Fruit fly (Drosophila melanogaster) whole organism, embryonic: ENCODE results near the gene Mvl.

Source experiments
- Abd-B ChIP-seq: fragments of 200-800 bp; sonication (Bioruptor generic); optimal IDR thresholded peaks from 2 replicates; lab custom pipeline; 2018; ENCODE audit warnings: missing biosample characterization, mild to moderate bottlenecking, missing genetic modification characterization, moderate library complexity
- CG13775 ChIP-seq: fragments of 200-800 bp; sonication (Bioruptor generic); optimal IDR thresholded peaks from 3 replicates; lab custom pipeline; 2017; ENCODE audit warnings: missing biosample characterization, mild to moderate bottlenecking, missing genetic modification characterization
- CG6689 ChIP-seq: fragments of 200-800 bp; sonication (Bioruptor generic); IDR thresholded peaks from 2 replicates; pipeline ENCODE4 v1.3.6; 2022; ENCODE audit warnings: missing biosample characterization, missing genetic modification characterization
- CoRest ChIP-seq: fragments of 200-800 bp; sonication (Bioruptor generic); optimal IDR thresholded peaks from 3 replicates; lab custom pipeline; 2018; ENCODE audit warnings: missing biosample characterization, mild to moderate bottlenecking, missing genetic modification characterization, moderate library complexity
- Ets65A ChIP-seq: fragments of 200-800 bp; sonication (Bioruptor generic); peaks from one replicate; lab custom pipeline; 2016; ENCODE audit warnings: missing biosample characterization, missing genetic modification characterization
- Poxn ChIP-seq: fragments of 200-800 bp; sonication (Bioruptor generic); IDR thresholded peaks from 2 replicates; pipeline ENCODE4 v1.3.6; 2022; ENCODE audit warnings: missing biosample characterization, missing genetic modification characterization
- fru ChIP-seq: fragments of >200 bp; optimal IDR thresholded peaks from 2 replicates; lab custom pipeline; 2017
- gsb-n ChIP-seq: fragments of 200-800 bp; sonication (Bioruptor generic); optimal IDR thresholded peaks from 3 replicates; lab custom pipeline; 2018; ENCODE audit warnings: missing biosample characterization, mild to moderate bottlenecking, missing genetic modification characterization
- ham ChIP-seq: fragments of 200-800 bp; sonication (Bioruptor generic); IDR thresholded peaks from 2 replicates; pipeline ENCODE4 v1.3.6; 2022; ENCODE audit warnings: missing biosample characterization, missing genetic modification characterization
- psq ChIP-seq: fragments of 200-800 bp; sonication (Bioruptor generic); optimal IDR thresholded peaks from 2 replicates; lab custom pipeline; 2017; ENCODE audit warnings: missing biosample characterization, missing genetic modification characterization
- ttk ChIP-seq: fragments of 200-800 bp; sonication (Bioruptor generic); IDR thresholded peaks from 2 replicates; pipeline ENCODE4 v2.1.2; 2022; ENCODE audit warnings: missing biosample characterization, missing genetic modification characterization

- TF ChIP-seq CG13775 (GFP tag; lab: Kevin White, UChicago) (no peak), CoRest (tag; lab: Kevin White, UChicago) (peak; percentile 47), psq (GFP tag; lab: Kevin White, UChicago) (no peak), CG6689 (GFP tag; lab: Robert Waterston, UW) (no peak), Poxn (GFP tag; lab: Robert Waterston, UW) (no peak), gsb-n (no peak), Ets65A (GFP tag; lab: Kevin White, UChicago) (no peak), Abd-B (no peak), ham (GFP tag; lab: Robert Waterston, UW) (no peak), fru (lab: Kevin White, UChicago) (no peak), ttk (GFP tag; lab: Robert Waterston, UW) (no peak)
Observed at dm6 chr3R:21060430-21061245, at the start of gene Mvl.
